Worm (Caenorhabditis elegans): ENCODE data around the gene F54E2.2.

The F54E2.2 gene

DNA sequence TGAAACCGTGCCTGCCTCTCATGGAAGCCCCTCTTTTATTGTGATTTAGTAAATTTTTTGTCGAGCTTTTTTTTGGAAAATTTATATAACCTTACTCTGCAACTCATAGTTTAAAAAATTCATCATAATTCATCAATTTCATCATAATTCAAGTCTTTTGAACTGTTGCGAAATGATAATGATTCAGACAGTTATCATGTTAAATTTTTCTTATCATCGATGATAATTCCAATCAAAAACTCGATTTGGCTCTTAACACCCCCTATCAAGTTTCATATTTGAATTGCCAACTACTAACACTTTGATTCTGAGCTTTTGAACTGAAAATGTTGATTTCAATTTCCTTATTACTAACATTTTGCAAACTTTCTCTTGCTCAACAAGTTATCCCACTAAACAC, 14.1 kb downstream of the F54E2.2 start, which contains the start of gene F54E2.1:
TSS of gene F54E2.1 (plus strand) at position 235 of the 400 bp plus-strand sequence.
- TF ChIP-seq tbx-11 (GFP tag; IDR thresholded peaks at IDR 0.05): no peak
- TF ChIP-seq ceh-36 (tag; optimal IDR thresholded peaks at IDR 0.05): no peak
- TF ChIP-seq hnd-1 (tag; optimal IDR thresholded peaks at IDR 0.05): no peak
- TF ChIP-seq tbx-37 (GFP tag; conservative IDR thresholded peaks at IDR 0.05): no peak
- no peak for TF ChIP-seq tra-4 (tag; optimal IDR thresholded peaks at IDR 0.05)
- no peak for TF ChIP-seq scrt-1 (GFP tag; IDR thresholded peaks at IDR 0.05)
- no peak for TF ChIP-seq ama-1 (optimal IDR thresholded peaks at IDR 0.05)
- no peak for TF ChIP-seq ceh-13 (GFP tag; optimal IDR thresholded peaks at IDR 0.05)
- no peak for TF ChIP-seq flt-1 (GFP tag; IDR thresholded peaks at IDR 0.05)
- TF ChIP-seq B0310.2 (tag; optimal IDR thresholded peaks at IDR 0.05): no peak
- no peak for TF ChIP-seq hmg-4 (GFP tag; optimal IDR thresholded peaks at IDR 0.05)
- TF ChIP-seq sea-1 (GFP tag; conservative IDR thresholded peaks at IDR 0.05): no peak
- no peak for TF ChIP-seq ets-7 (tag; optimal IDR thresholded peaks at IDR 0.05)
- TF ChIP-seq aly-1 (tag; optimal IDR thresholded peaks at IDR 0.05): no peak
- no peak for TF ChIP-seq F13C5.2 (tag; optimal IDR thresholded peaks at IDR 0.05)
- no peak for TF ChIP-seq pes-1 (GFP tag; IDR thresholded peaks at IDR 0.05)
- TF ChIP-seq hmbx-1 (tag; optimal IDR thresholded peaks at IDR 0.05): no peak

DNA sequence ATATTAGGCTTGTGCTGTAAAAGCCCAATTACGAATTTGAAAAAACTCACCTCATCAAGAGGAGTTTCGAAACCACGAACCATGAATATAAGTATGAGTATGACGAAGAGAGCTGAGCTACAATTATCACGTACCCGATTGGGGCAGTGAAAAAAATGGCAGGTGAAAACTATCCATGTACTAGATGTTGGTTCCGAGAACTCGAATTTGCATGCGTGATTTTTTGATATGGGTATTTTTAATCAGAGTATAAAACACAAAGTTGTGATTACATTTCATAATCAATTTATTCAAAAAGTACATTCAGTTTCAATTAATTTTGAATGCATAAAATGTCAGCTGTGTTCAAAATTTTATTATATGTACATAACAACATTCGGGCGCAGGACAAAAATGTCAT, 17.8 kb downstream of the F54E2.2 start, which contains the start of gene F54E2.9:
TSS of gene F54E2.9 (minus strand) at position 132 of the 400 bp plus-strand sequence.
- TF ChIP-seq B0310.2 (tag; optimal IDR thresholded peaks at IDR 0.05): no peak
- TF ChIP-seq pes-1 (GFP tag; IDR thresholded peaks at IDR 0.05): no peak
- TF ChIP-seq tra-4 (tag; optimal IDR thresholded peaks at IDR 0.05): no peak
- no peak for TF ChIP-seq ets-7 (tag; optimal IDR thresholded peaks at IDR 0.05)
- TF ChIP-seq hmg-4 (GFP tag; optimal IDR thresholded peaks at IDR 0.05): no peak
- no peak for TF ChIP-seq ceh-13 (GFP tag; optimal IDR thresholded peaks at IDR 0.05)
- no peak for TF ChIP-seq flt-1 (GFP tag; IDR thresholded peaks at IDR 0.05)
- no peak for TF ChIP-seq ama-1 (optimal IDR thresholded peaks at IDR 0.05)
- TF ChIP-seq sea-1 (GFP tag; conservative IDR thresholded peaks at IDR 0.05): no peak
- TF ChIP-seq F13C5.2 (tag; optimal IDR thresholded peaks at IDR 0.05): no peak

DNA sequence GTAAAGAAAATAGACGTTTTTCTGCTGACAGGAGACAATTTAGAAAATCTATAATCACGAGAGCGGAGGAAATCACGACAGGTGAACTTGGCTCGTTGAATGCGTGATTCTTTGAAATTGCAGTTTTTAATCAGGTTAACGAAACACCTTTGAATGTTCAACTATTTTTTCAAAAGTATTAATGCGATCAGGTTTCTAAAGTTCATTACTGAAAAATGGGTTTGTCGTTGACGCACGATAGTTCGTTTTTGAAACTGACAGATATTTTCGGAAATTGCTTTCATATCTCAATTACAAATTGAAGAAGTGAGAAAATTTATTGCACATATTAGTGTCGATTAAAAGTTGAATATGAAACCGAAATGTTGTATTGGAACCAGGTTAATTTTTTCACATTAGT, 19.9 kb downstream of the F54E2.2 start, which contains the start of gene F54E2.5:
TSS of gene F54E2.5 (minus strand) at position 101 of the 400 bp plus-strand sequence.
- TF ChIP-seq ama-1 (optimal IDR thresholded peaks at IDR 0.05) (no peak), tbx-11 (GFP tag; IDR thresholded peaks at IDR 0.05) (no peak), hmbx-1 (tag; optimal IDR thresholded peaks at IDR 0.05) (no peak), ceh-13 (GFP tag; optimal IDR thresholded peaks at IDR 0.05) (no peak), tbx-37 (GFP tag; conservative IDR thresholded peaks at IDR 0.05) (no peak), tra-4 (tag; optimal IDR thresholded peaks at IDR 0.05) (no peak), F13C5.2 (tag; optimal IDR thresholded peaks at IDR 0.05) (no peak), ets-7 (tag; optimal IDR thresholded peaks at IDR 0.05) (no peak), B0310.2 (tag; optimal IDR thresholded peaks at IDR 0.05) (no peak), pes-1 (GFP tag; IDR thresholded peaks at IDR 0.05) (no peak), hmg-4 (GFP tag; optimal IDR thresholded peaks at IDR 0.05) (no peak), aly-1 (tag; optimal IDR thresholded peaks at IDR 0.05) (no peak), flt-1 (GFP tag; IDR thresholded peaks at IDR 0.05) (no peak)

DNA sequence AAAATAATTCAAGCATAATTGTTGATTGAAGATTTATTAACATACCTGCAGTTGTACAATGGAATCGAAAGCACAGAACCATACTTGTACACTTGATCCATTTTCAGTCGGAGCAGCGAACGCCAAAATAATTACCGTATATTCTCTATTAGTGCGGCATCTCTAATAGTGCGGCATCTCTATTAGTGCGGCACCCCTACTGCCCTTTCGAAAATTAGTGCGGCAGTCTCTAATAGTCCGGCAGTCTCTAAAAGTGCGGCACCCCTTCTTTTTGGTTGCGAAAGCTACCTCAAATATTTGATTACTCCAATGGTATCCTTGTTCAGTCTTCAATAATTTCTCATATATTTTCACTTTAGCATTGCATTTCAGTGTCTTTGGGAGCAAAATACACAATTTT, 22.0 kb downstream of the F54E2.2 start, which contains the start of gene srt-34:
TSS of gene srt-34 (minus strand) at position 101 of the 400 bp plus-strand sequence.
- TF ChIP-seq scrt-1 (GFP tag; IDR thresholded peaks at IDR 0.05) (no peak), hmg-4 (GFP tag; optimal IDR thresholded peaks at IDR 0.05) (no peak), F13C5.2 (tag; optimal IDR thresholded peaks at IDR 0.05) (no peak), tbx-37 (GFP tag; conservative IDR thresholded peaks at IDR 0.05) (no peak), ets-7 (tag; optimal IDR thresholded peaks at IDR 0.05) (no peak), ceh-13 (GFP tag; optimal IDR thresholded peaks at IDR 0.05) (no peak), sea-1 (GFP tag; conservative IDR thresholded peaks at IDR 0.05) (no peak), ama-1 (optimal IDR thresholded peaks at IDR 0.05) (no peak), flt-1 (GFP tag; IDR thresholded peaks at IDR 0.05) (no peak), tra-4 (tag; optimal IDR thresholded peaks at IDR 0.05) (no peak), hnd-1 (tag; optimal IDR thresholded peaks at IDR 0.05) (no peak), pes-1 (GFP tag; IDR thresholded peaks at IDR 0.05) (no peak), aly-1 (tag; optimal IDR thresholded peaks at IDR 0.05) (no peak), ceh-36 (tag; optimal IDR thresholded peaks at IDR 0.05) (no peak), B0310.2 (tag; optimal IDR thresholded peaks at IDR 0.05) (no peak), tbx-11 (GFP tag; IDR thresholded peaks at IDR 0.05) (no peak), hmbx-1 (tag; optimal IDR thresholded peaks at IDR 0.05) (no peak)

DNA sequence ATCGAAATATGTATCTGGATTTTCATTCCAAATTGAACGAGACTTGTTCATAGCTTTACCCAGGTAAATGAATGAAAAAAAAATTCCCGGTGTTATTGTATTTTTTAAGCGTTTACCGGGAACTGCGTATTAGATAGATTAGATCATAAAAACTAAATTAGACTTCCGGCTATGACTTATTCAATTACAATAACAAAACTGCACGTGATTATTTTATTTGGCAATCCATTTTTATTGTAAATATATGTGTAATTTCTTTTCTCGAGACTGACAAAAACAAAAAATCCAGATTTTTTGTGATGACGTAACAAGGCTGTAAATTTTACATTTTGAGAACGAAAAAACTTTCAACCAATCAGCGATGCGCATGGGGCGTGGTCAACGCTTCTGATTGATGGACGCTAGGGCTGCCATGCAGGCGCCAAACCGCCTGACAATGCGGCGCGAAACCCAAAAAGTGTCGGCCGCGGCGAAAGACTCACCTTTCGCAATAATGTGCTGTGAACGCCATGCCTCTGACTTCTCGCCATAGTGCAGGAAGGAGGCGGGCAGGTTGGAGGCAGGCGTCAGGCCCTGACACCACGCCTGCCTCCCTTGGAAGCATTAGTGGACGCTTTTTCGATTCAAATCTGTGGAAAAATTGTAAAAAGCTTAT, 25.6 kb downstream of the F54E2.2 start, which contains the start of gene srh-36:
TSS of gene srh-36 (minus strand) at position 51 of the 655 bp plus-strand sequence.
- TF ChIP-seq hmg-4 (GFP tag; optimal IDR thresholded peaks at IDR 0.05) (no peak), hmbx-1 (tag; optimal IDR thresholded peaks at IDR 0.05) (no peak), flt-1 (GFP tag; IDR thresholded peaks at IDR 0.05) (no peak), ama-1 (optimal IDR thresholded peaks at IDR 0.05) (no peak), pes-1 (GFP tag; IDR thresholded peaks at IDR 0.05) (no peak)

DNA sequence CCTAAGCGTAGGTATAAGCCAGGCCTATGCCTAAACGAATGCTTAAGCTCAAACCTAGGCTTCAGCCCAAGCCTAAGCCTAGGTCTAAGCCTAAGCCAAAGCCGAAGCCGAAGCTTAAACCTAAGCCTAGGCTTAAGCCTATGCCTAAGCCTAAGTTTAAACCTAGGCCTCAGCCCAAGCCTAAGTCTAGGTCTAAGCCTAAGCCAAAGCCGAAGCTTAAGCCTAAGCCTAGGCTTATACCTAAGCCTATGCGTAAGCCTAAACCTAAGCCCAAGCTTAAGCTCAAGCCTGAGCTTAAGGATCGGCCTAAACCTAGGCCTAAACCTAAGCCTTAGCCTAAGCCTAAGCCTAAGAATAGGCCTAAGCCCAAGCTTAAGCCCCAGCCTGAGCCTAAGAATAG, 29.9 kb downstream of the F54E2.2 start:
- TF ChIP-seq scrt-1 (GFP tag; IDR thresholded peaks at IDR 0.05) (no peak), ceh-36 (tag; optimal IDR thresholded peaks at IDR 0.05) (peak; percentile 88)

DNA sequence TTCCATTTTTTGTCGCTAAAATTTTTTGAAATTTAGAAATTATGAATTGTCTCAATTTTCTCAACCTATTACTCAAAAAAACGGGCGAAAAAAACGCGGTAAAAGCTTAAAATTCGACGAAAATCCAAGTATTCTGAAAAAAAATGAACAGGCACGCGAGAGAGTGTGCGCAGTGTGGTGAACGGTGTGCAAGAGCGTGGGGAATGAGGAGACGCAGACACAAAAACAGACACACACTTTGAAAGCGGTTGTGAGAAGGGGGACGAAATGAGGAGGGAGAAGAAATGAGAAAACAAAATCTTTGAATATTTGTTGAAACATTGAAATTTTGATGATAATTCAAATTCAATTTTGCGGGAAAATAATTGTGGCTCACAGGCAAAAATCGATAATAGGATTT, 30.7 kb downstream of the F54E2.2 start, which contains the start of gene T03D3.5:
TSS of gene T03D3.5 (minus strand) at position 21 of the 400 bp plus-strand sequence.
- TF ChIP-seq ceh-36 (tag; optimal IDR thresholded peaks at IDR 0.05): no peak
- no peak for TF ChIP-seq hmbx-1 (tag; optimal IDR thresholded peaks at IDR 0.05)
- no peak for TF ChIP-seq hnd-1 (tag; optimal IDR thresholded peaks at IDR 0.05)
- TF ChIP-seq aly-1 (tag; optimal IDR thresholded peaks at IDR 0.05): no peak
- no peak for TF ChIP-seq sea-1 (GFP tag; conservative IDR thresholded peaks at IDR 0.05)

DNA sequence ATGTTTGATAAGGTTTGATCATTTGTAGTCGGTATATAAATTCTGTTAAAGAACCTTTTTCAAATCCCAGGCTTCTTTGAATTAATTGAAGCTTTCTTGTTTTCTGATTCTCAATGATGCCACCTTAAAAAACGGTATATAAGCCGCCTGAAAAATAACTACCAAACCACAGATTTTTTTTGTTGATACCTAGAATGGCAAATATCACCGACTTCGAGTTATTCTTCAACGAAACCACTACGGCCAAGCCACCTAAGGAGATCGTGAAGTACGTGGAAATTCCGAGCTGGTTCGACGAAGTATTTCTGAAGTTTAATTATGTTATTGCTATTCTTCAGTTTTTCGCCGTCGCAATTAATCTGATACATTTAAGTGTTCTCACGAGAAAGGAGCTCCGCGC, 34.7 kb downstream of the F54E2.2 start, which contains the start of gene srw-2:
TSS of gene srw-2 (plus strand) at position 62 of the 400 bp plus-strand sequence.
- no peak for TF ChIP-seq aly-1 (tag; optimal IDR thresholded peaks at IDR 0.05)

Measured in whole organism, early embryonic.